Fruit fly (Drosophila melanogaster): ENCODE data around the gene CG8774.

DNA sequence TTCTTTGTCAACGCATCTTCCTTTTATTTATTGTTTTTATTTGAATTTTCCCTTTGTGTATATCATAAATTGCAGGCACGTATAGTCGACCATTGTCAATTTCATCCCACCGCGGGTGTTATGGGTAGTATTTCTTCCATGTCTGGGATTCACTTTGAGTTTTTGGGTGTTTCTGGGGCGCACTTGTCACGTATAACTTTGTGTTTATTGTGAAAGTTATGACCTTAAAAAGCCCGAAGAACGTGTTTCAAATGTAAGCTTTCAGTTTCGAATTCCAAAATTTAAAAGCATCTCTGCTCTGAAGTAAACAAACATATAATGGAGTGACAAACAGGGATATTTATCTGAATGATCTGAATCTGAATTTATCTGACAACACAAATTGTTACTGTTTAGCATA lies 8.0 kb downstream of the CG8774 start:
- no peak for TF ChIP-seq h (GFP tag; optimal IDR thresholded peaks at IDR 0.05)
- TF ChIP-seq sage (GFP tag; optimal IDR thresholded peaks at IDR 0.05), result no peak
- TF ChIP-seq br (GFP tag; optimal IDR thresholded peaks at IDR 0.05), result no peak
- TF ChIP-seq HLH106 (tag; optimal IDR thresholded peaks at IDR 0.05), result no peak
- TF ChIP-seq OdsH (GFP tag; optimal IDR thresholded peaks at IDR 0.05), result no peak
